Worm (Caenorhabditis elegans): ENCODE data around the gene F09E5.11.

DNA sequence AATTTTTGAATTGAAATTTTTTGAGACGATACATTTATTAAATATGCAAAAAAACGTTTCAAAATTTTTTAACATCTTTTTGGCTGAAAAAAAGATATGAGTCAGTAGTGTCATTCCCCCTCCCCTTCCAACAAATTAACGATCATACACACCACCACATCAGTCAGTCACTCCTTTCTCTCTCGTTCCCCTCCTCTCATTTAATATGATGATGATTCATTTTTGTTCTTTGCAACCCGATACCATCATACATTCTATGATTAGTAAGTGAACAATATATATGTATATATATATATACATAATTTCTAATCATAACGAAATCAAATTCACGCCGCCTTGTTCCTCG lies 20.5 kb downstream of the F09E5.11 start:
- TF ChIP-seq nhr-11 (tag; optimal IDR thresholded peaks at IDR 0.05) (no peak), fkh-4 (tag; optimal IDR thresholded peaks at IDR 0.05; ENCODE audit: borderline replicate concordance) (no peak), tbx-2 (tag; optimal IDR thresholded peaks at IDR 0.05) (no peak), mef-2 (tag; optimal IDR thresholded peaks at IDR 0.05) (no peak), elt-2 (tag; optimal IDR thresholded peaks at IDR 0.05) (no peak), nhr-77 (tag; optimal IDR thresholded peaks at IDR 0.05) (no peak), unc-98 (GFP tag; IDR thresholded peaks at IDR 0.05) (no peak)
